Worm (Caenorhabditis elegans) whole organism, L4 larva: ENCODE data around the gene M106.7.

Source experiments
- F26F4.8 ChIP-seq: fragments of 200-800 bp; sonication (Bioruptor generic); conservative IDR thresholded peaks from 2 replicates; pipeline ENCODE4 v1.3.6; 2022; ENCODE audit warnings: missing genetic modification characterization, missing compliant biosample characterization
- F49E8.2 ChIP-seq: sonication (generic microtip); optimal IDR thresholded peaks from 2 replicates; lab custom pipeline; 2016; ENCODE audit warnings: missing compliant biosample characterization, mild to moderate bottlenecking, missing genetic modification characterization, borderline replicate concordance
- T20F7.1 ChIP-seq: fragments of 200-800 bp; sonication (Bioruptor generic); optimal IDR thresholded peaks from 2 replicates; lab custom pipeline; 2018; ENCODE audit warnings: mild to moderate bottlenecking, missing genetic modification characterization, missing compliant biosample characterization
- Y105C5A.15 ChIP-seq: fragments of 200-800 bp; sonication (Bioruptor generic); IDR thresholded peaks from 2 replicates; pipeline ENCODE4 v1.3.6; 2022; ENCODE audit warnings: missing genetic modification characterization, missing compliant biosample characterization
- Y48G9A.11 ChIP-seq: fragments of 200-800 bp; sonication (Bioruptor generic); IDR thresholded peaks from 2 replicates; pipeline ENCODE4 v1.3.6; 2022; ENCODE audit warnings: missing genetic modification reagents, missing genetic modification characterization, missing compliant biosample characterization
- Y5F2A.4 ChIP-seq: fragments of 200-800 bp; sonication (Bioruptor generic); optimal IDR thresholded peaks from 2 replicates; lab custom pipeline; 2018; ENCODE audit warnings: mild to moderate bottlenecking, missing genetic modification characterization, missing compliant biosample characterization
- aly-2 ChIP-seq: sonication (generic microtip); optimal IDR thresholded peaks from 2 replicates; lab custom pipeline; 2018; ENCODE audit warnings: missing biosample characterization, missing genetic modification characterization
- arid-1 ChIP-seq: fragments of 200-800 bp; sonication (Bioruptor generic); conservative IDR thresholded peaks from 2 replicates; pipeline ENCODE4 v1.3.6; 2022; ENCODE audit warnings: missing genetic modification reagents, missing genetic modification characterization, missing compliant biosample characterization
- attf-4 ChIP-seq: sonication (generic microtip); optimal IDR thresholded peaks from 3 replicates; lab custom pipeline; 2017; ENCODE audit warnings: missing biosample characterization, missing genetic modification characterization
- ceh-20 ChIP-seq: fragments of 200-800 bp; sonication (Bioruptor generic); IDR thresholded peaks from 2 replicates; pipeline ENCODE4 v1.3.6; 2022; ENCODE audit warnings: missing genetic modification reagents, missing genetic modification characterization, missing compliant biosample characterization
- ceh-28 ChIP-seq: fragments of 150-350 bp; optimal IDR thresholded peaks from 2 replicates; lab custom pipeline; 2014; ENCODE audit warnings: missing biosample characterization, missing genetic modification reagents, missing genetic modification characterization
- ceh-44 ChIP-seq: fragments of 200-800 bp; sonication (Bioruptor generic); IDR thresholded peaks from 2 replicates; pipeline ENCODE4 v1.3.6; 2022; ENCODE audit warnings: missing genetic modification reagents, missing genetic modification characterization, missing compliant biosample characterization
- ctbp-1 ChIP-seq: fragments of 200-800 bp; sonication (Bioruptor generic); IDR thresholded peaks from 2 replicates; pipeline ENCODE4 v1.3.6; 2022; ENCODE audit warnings: missing genetic modification reagents, missing genetic modification characterization, missing compliant biosample characterization
- daf-16 ChIP-seq, 3 experiments: sonication (generic microtip); optimal IDR thresholded peaks; 2 replicates each; lab custom pipeline; 2016 to 2017; ENCODE audit warnings: missing genetic modification characterization in 3 of 3, missing genetic modification reagents in 3 of 3, mild to moderate bottlenecking in 2 of 3, missing compliant biosample characterization in 2 of 3, missing biosample characterization in 1 of 3, moderate library complexity in 1 of 3
- daf-19 ChIP-seq: fragments of 200-800 bp; sonication (Bioruptor generic); conservative IDR thresholded peaks from 2 replicates; pipeline ENCODE4 v1.3.6; 2022; ENCODE audit warnings: missing genetic modification characterization, missing compliant biosample characterization
- dmd-6 ChIP-seq: fragments of 200-800 bp; sonication (Bioruptor generic); IDR thresholded peaks from 2 replicates; pipeline ENCODE4 v1.3.6; 2022; ENCODE audit warnings: missing genetic modification reagents, missing genetic modification characterization, missing compliant biosample characterization
- dmd-9 ChIP-seq: fragments of 200-800 bp; sonication (Bioruptor generic); IDR thresholded peaks from 2 replicates; pipeline ENCODE4 v1.3.6; 2022; ENCODE audit warnings: missing genetic modification reagents, missing genetic modification characterization, missing compliant biosample characterization
- egl-27 ChIP-seq: sonication (generic microtip); optimal IDR thresholded peaks from 3 replicates; lab custom pipeline; 2017; ENCODE audit warnings: missing biosample characterization, missing genetic modification reagents, missing genetic modification characterization
- fos-1 ChIP-seq: fragments of 150-350 bp; optimal IDR thresholded peaks from 2 replicates; lab custom pipeline; 2014; ENCODE audit warnings: missing biosample characterization, missing genetic modification characterization
- gei-8 ChIP-seq: fragments of 200-800 bp; sonication (Bioruptor generic); optimal IDR thresholded peaks from 2 replicates; lab custom pipeline; 2018; ENCODE audit warnings: mild to moderate bottlenecking, missing genetic modification characterization, missing compliant biosample characterization
- hif-1 ChIP-seq, 2 experiments: sonication (generic microtip); optimal IDR thresholded peaks; 2 replicates each; lab custom pipeline; 2016 to 2017; ENCODE audit warnings: missing compliant biosample characterization in 2 of 2, missing genetic modification characterization in 2 of 2, missing genetic modification reagents in 2 of 2, missing genotype in 2 of 2, mild to moderate bottlenecking in 1 of 2
- hlh-11 ChIP-seq: fragments of 200-800 bp; sonication (Bioruptor generic); optimal IDR thresholded peaks from 2 replicates; lab custom pipeline; 2018; ENCODE audit warnings: mild to moderate bottlenecking, missing genetic modification characterization, missing compliant biosample characterization
- lim-7 ChIP-seq: fragments of 200-800 bp; sonication (Bioruptor generic); IDR thresholded peaks from 2 replicates; pipeline ENCODE4 v1.3.6; 2022; ENCODE audit warnings: missing genetic modification characterization, missing compliant biosample characterization
- lin-1 ChIP-seq: fragments of 200-800 bp; sonication (Bioruptor generic); IDR thresholded peaks from 2 replicates; pipeline ENCODE4 v1.3.6; 2022; ENCODE audit warnings: missing genetic modification reagents, missing genetic modification characterization, missing compliant biosample characterization
- lin-15B ChIP-seq: fragments of 150-350 bp; sonication (generic microtip); optimal IDR thresholded peaks from 3 replicates; lab custom pipeline; 2014; ENCODE audit warnings: missing biosample characterization, missing genetic modification characterization
- lin-29 ChIP-seq: fragments of 200-800 bp; sonication (Bioruptor generic); IDR thresholded peaks from 2 replicates; pipeline ENCODE4 v1.3.6; 2022; ENCODE audit warnings: missing genetic modification reagents, missing genetic modification characterization, missing compliant biosample characterization
- lin-38 ChIP-seq: fragments of 200-800 bp; sonication (Bioruptor generic); IDR thresholded peaks from 2 replicates; pipeline ENCODE4 v1.3.6; 2022; ENCODE audit warnings: missing genetic modification reagents, missing genetic modification characterization, missing compliant biosample characterization
- madf-5 ChIP-seq, 2 experiments: fragments of 200-800 bp; sonication (Bioruptor generic); IDR thresholded peaks; 2 replicates each; pipeline ENCODE4 v1.3.6; 2022; ENCODE audit warnings: missing compliant biosample characterization in 2 of 2, missing genetic modification characterization in 2 of 2
- madf-9 ChIP-seq: fragments of 200-800 bp; sonication (Bioruptor generic); conservative IDR thresholded peaks from 2 replicates; pipeline ENCODE4 v1.3.6; 2022; ENCODE audit warnings: missing genetic modification reagents, missing genetic modification characterization, missing compliant biosample characterization
- mdt-29 ChIP-seq: fragments of 200-800 bp; sonication (Bioruptor generic); IDR thresholded peaks from 2 replicates; pipeline ENCODE4 v1.3.6; 2022; ENCODE audit warnings: missing genetic modification reagents, missing genetic modification characterization, missing compliant biosample characterization
- nhr-10 ChIP-seq: fragments of 150-350 bp; optimal IDR thresholded peaks from 2 replicates; lab custom pipeline; 2014; ENCODE audit warnings: missing biosample characterization, missing genetic modification characterization
- nhr-102 ChIP-seq: sonication (generic microtip); optimal IDR thresholded peaks from 2 replicates; lab custom pipeline; 2016; ENCODE audit warnings: mild to moderate bottlenecking, missing genetic modification characterization, moderate library complexity, missing compliant biosample characterization
- nhr-111 ChIP-seq: fragments of 200-800 bp; sonication (Bioruptor generic); optimal IDR thresholded peaks from 2 replicates; lab custom pipeline; 2018; ENCODE audit warnings: mild to moderate bottlenecking, missing genetic modification characterization, missing compliant biosample characterization
- nhr-237 ChIP-seq: sonication (generic microtip); optimal IDR thresholded peaks from 2 replicates; lab custom pipeline; 2017; ENCODE audit warnings: missing biosample characterization, missing genetic modification characterization
- nhr-41 ChIP-seq: fragments of 200-800 bp; sonication (Bioruptor generic); IDR thresholded peaks from 2 replicates; pipeline ENCODE4 v1.3.6; 2022; ENCODE audit warnings: missing genetic modification reagents, missing genetic modification characterization, missing compliant biosample characterization
- nhr-42 ChIP-seq: fragments of 200-800 bp; sonication (Bioruptor generic); IDR thresholded peaks from 2 replicates; pipeline ENCODE4 v1.3.6; 2022; ENCODE audit warnings: missing genetic modification characterization, missing compliant biosample characterization
- nhr-77 ChIP-seq: fragments of 150-350 bp; optimal IDR thresholded peaks from 2 replicates; lab custom pipeline; 2014; ENCODE audit warnings: missing biosample characterization, missing genetic modification characterization
- pqm-1 ChIP-seq: sonication (generic microtip); optimal IDR thresholded peaks from 2 replicates; lab custom pipeline; 2017; ENCODE audit warnings: missing biosample characterization, missing genetic modification characterization
- rbr-2 ChIP-seq: sonication (generic microtip); optimal IDR thresholded peaks from 2 replicates; lab custom pipeline; 2016; ENCODE audit warnings: missing genotype, missing genetic modification characterization, missing compliant biosample characterization
- sdz-12 ChIP-seq: fragments of 200-800 bp; sonication (Bioruptor generic); optimal IDR thresholded peaks from 2 replicates; lab custom pipeline; 2018; ENCODE audit warnings: mild to moderate bottlenecking, missing genetic modification characterization, missing compliant biosample characterization
- set-16 ChIP-seq: fragments of 200-800 bp; sonication (Bioruptor generic); IDR thresholded peaks from 2 replicates; pipeline ENCODE4 v1.3.6; 2022; ENCODE audit warnings: missing genetic modification reagents, missing genetic modification characterization, missing compliant biosample characterization
- snpc-4 ChIP-seq: fragments of 150-350 bp; optimal IDR thresholded peaks from 2 replicates; lab custom pipeline; 2014; ENCODE audit warnings: missing biosample characterization, missing genetic modification characterization
- spr-1 ChIP-seq: sonication (generic microtip); optimal IDR thresholded peaks from 2 replicates; lab custom pipeline; 2016; ENCODE audit warnings: mild to moderate bottlenecking, missing genetic modification characterization, missing compliant biosample characterization
- spr-3 ChIP-seq: fragments of 200-800 bp; sonication (Bioruptor generic); optimal IDR thresholded peaks from 2 replicates; lab custom pipeline; 2018; ENCODE audit warnings: mild to moderate bottlenecking, missing genetic modification characterization, missing compliant biosample characterization
- tag-97 ChIP-seq: fragments of 200-800 bp; sonication (Bioruptor generic); IDR thresholded peaks from 2 replicates; pipeline ENCODE4 v1.3.6; 2022; ENCODE audit warnings: missing genetic modification characterization, missing compliant biosample characterization
- unc-39 ChIP-seq: sonication (generic microtip); optimal IDR thresholded peaks from 2 replicates; lab custom pipeline; 2017; ENCODE audit warnings: missing biosample characterization, missing genetic modification characterization
- unc-62 ChIP-seq, 3 experiments: fragments of 150-350 bp in 1 of 3; sonication (generic microtip); optimal IDR thresholded peaks in 2 of 3; peaks in 1 of 3; 1 replicate in 1 of 3; 2 replicates in 2 of 3; lab custom pipeline; 2014 to 2017; ENCODE audit warnings: missing biosample characterization in 3 of 3, missing genetic modification characterization in 3 of 3, missing genetic modification reagents in 3 of 3, missing genotype in 1 of 3
- vab-7 ChIP-seq: fragments of 200-800 bp; sonication (Bioruptor generic); IDR thresholded peaks from 2 replicates; pipeline ENCODE4 v1.3.6; 2022; ENCODE audit warnings: missing genetic modification reagents, missing genetic modification characterization, missing compliant biosample characterization
- ztf-11 ChIP-seq: fragments of 150-350 bp; optimal IDR thresholded peaks from 2 replicates; lab custom pipeline; 2014; ENCODE audit warnings: missing biosample characterization, missing genetic modification characterization

Gene M106.7

ce11 chrII:10868670-10869246, 11.8 kb upstream of the M106.7 start, which contains the start of the genes gmps-1 and cap-2 (continued):
- TF ChIP-seq nhr-41 (GFP tag; lab: Robert Waterston, UW) (no peak), tag-97 (0 out of 2 replicates have a peak, but pooled peaks have one; percentile 13), egl-27 (tag; lab: Kevin White, UChicago) (no peak), nhr-77 (tag; lab: Kevin White, UChicago) (peak; percentile 96), ceh-20 (GFP tag; lab: Robert Waterston, UW) (peak; percentile 95), lin-1 (GFP tag; lab: Robert Waterston, UW) (peak; percentile 86), madf-5 (GFP tag; IDR thresholded peaks at IDR 0.05; lab: Robert Waterston, UW) (no peak), nhr-111 (GFP tag; lab: Kevin White, UChicago) (no peak), attf-4 (tag; lab: Kevin White, UChicago) (no peak), daf-19 (peak; percentile 69; the same call in 1 of the 2 replicates), hif-1 (tag; optimal IDR thresholded peaks at IDR 0.05; lab: Kevin White, UChicago) (peak; percentile 68 to 87), lim-7 (no peak), set-16 (GFP tag; lab: Robert Waterston, UW) (peak; percentile 74), Y5F2A.4 (peak; percentile 60), F49E8.2 (tag; lab: Kevin White, UChicago) (peak; percentile 75), sdz-12 (GFP tag; lab: Kevin White, UChicago) (peak; percentile 33), daf-16 (GFP tag; optimal IDR thresholded peaks at IDR 0.05; lab: Kevin White, UChicago) (peak; percentile 42 to 91), daf-16 (tag; optimal IDR thresholded peaks at IDR 0.05; lab: Kevin White, UChicago) (peak; percentile 60), rbr-2 (peak; percentile 95), F26F4.8 (GFP tag; lab: Robert Waterston, UW) (no peak), nhr-102 (tag; lab: Kevin White, UChicago) (peak; percentile 96), nhr-10 (tag; lab: Kevin White, UChicago) (peak; percentile 19), unc-39 (tag; lab: Kevin White, UChicago) (no peak), pqm-1 (tag; lab: Kevin White, UChicago) (peak; percentile 12), spr-3 (GFP tag; lab: Kevin White, UChicago) (peak; percentile 92), unc-62 (GFP tag; optimal IDR thresholded peaks at IDR 0.05 in 1 of 2; lab: Kevin White, UChicago) (peak in 1 of 2 experiments; percentile 58), unc-62 (tag; optimal IDR thresholded peaks at IDR 0.05; lab: Kevin White, UChicago) (no peak), Y48G9A.11 (GFP tag; lab: Robert Waterston, UW) (peak; percentile 78), lin-29 (GFP tag; lab: Robert Waterston, UW) (peak; percentile 86), ceh-44 (GFP tag; lab: Robert Waterston, UW) (no peak), mdt-29 (GFP tag; lab: Robert Waterston, UW) (peak; percentile 91), hlh-11 (tag; lab: Kevin White, UChicago) (peak; percentile 95), dmd-6 (GFP tag; lab: Robert Waterston, UW) (peak; percentile 95), spr-1 (tag; lab: Kevin White, UChicago) (peak; percentile 94), aly-2 (tag; lab: Kevin White, UChicago) (no peak), lin-38 (GFP tag; lab: Robert Waterston, UW) (peak; percentile 93), ztf-11 (no peak), vab-7 (GFP tag; lab: Robert Waterston, UW) (peak; percentile 80), arid-1 (GFP tag; lab: Robert Waterston, UW) (peak; percentile 97), fos-1 (tag; lab: Kevin White, UChicago) (peak; percentile 58), snpc-4 (tag; lab: Kevin White, UChicago) (no peak), dmd-9 (GFP tag; lab: Robert Waterston, UW) (peak; percentile 93), madf-9 (GFP tag; lab: Robert Waterston, UW) (peak; percentile 88), gei-8 (GFP tag; lab: Kevin White, UChicago) (peak; percentile 71), nhr-42 (peak; percentile 94), ctbp-1 (GFP tag; lab: Robert Waterston, UW) (peak; percentile 97), nhr-237 (tag; lab: Kevin White, UChicago) (peak; percentile 1), Y105C5A.15 (GFP tag; lab: Robert Waterston, UW) (peak; percentile 56; the same call in 1 of the 2 replicates), lin-15B (tag; lab: Kevin White, UChicago) (peak; percentile 43), ceh-28 (peak; percentile 75), T20F7.1 (peak; percentile 89)
